Fruit fly (Drosophila melanogaster): ENCODE data around the gene CG43446.

DNA sequence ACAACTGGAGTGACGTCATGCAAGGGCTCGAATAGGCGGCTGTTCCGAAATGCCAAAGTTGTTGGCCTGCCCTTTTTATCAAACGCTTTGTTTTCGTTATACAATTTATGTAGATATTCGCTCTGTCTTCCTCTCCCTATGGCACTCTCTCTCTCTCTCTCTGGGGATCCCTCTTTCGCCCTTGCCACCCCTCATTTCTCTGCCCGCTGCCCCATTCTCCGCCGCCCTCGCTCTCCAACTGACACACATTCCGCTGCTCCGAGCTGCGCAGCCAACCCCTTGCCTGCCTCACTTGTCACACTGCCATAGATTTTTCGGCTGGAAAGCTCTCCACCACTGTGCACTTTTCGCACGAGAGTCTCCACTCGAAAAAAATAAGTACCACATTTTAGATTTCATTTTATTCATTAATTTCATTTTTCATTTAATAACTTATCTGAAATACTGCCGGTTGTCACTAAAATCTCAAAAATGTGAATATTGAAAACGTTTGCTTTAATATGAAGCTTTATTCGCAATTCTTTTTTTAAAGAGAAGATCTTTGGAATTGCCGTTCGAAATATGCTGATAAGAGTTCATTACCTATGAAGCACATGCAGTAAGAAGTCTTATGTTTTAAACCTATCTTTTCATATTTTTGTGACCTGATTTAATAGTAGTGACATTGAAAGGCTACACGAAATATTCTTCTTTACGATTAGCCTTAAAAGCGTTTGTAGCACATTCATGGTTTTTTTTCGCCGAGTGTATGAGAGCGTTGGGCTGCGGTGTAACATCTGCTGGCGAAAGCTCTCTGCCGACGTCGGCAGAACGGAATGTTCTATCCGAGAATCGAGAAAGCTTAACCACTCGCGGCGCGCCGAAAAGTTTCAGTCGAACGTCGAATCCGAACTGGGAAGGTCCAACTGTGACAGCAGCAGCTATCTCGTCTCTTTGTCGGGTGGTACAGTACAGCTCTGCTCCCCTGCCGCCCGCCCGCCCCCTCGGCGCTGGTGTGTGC is 30.6 kb downstream of the CG43446 start:
- TF ChIP-seq Myc (optimal IDR thresholded peaks at IDR 0.05) (no peak), Sin3A (optimal IDR thresholded peaks at IDR 0.05) (no peak), psq (optimal IDR thresholded peaks at IDR 0.05) (no peak), h (optimal IDR thresholded peaks at IDR 0.05) (no peak), insv (optimal IDR thresholded peaks at IDR 0.05) (no peak)
